Worm (Caenorhabditis elegans): ENCODE measurements around the gene F25B5.6.

Gene F25B5.6

ce11 chrIII:5919799-5920387, 28.6 kb downstream of the F25B5.6 start, which contains the start of the genes tdo-2 and C28H8.2 (continued):
- TF ChIP-seq ceh-8 (GFP tag; optimal IDR thresholded peaks at IDR 0.05), result no peak
- TF ChIP-seq Y116A8C.19 (tag; optimal IDR thresholded peaks at IDR 0.05; ENCODE audit: borderline replicate concordance), result no peak
- no peak for TF ChIP-seq unc-62 (GFP tag; optimal IDR thresholded peaks at IDR 0.05)
- no peak for TF ChIP-seq efl-3 (GFP tag; optimal IDR thresholded peaks at IDR 0.05)
- no peak for TF ChIP-seq tlp-1 (tag; optimal IDR thresholded peaks at IDR 0.05)
- no peak for TF ChIP-seq egl-13 (tag; optimal IDR thresholded peaks at IDR 0.05)
- TF ChIP-seq dpl-1 (GFP tag; optimal IDR thresholded peaks at IDR 0.05), result peak; percentile 8 to 42 (median 27)
- no peak for TF ChIP-seq aha-1 (tag; optimal IDR thresholded peaks at IDR 0.05)
- TF ChIP-seq nhr-77 (tag; optimal IDR thresholded peaks at IDR 0.05), result no peak
- no peak for TF ChIP-seq zag-1 (tag; optimal IDR thresholded peaks at IDR 0.05)
- TF ChIP-seq swsn-7 (tag; optimal IDR thresholded peaks at IDR 0.05), result peak; percentile 17
- no peak for TF ChIP-seq lin-39 (tag; optimal IDR thresholded peaks at IDR 0.05)
- peak; percentile 91 for TF ChIP-seq nhr-20 (tag; optimal IDR thresholded peaks at IDR 0.05)
- no peak for TF ChIP-seq nhr-12 (tag; optimal IDR thresholded peaks at IDR 0.05)
- TF ChIP-seq nhr-90 (tag; optimal IDR thresholded peaks at IDR 0.05; ENCODE audit: poor library complexity), result peak; percentile 77
- no peak for TF ChIP-seq C34B4.2 (tag; optimal IDR thresholded peaks at IDR 0.05)
- TF ChIP-seq elt-2 (tag; optimal IDR thresholded peaks at IDR 0.05), result no peak
- TF ChIP-seq skn-1 (tag; optimal IDR thresholded peaks at IDR 0.05), result peak; percentile 4
- peak; percentile 7 for TF ChIP-seq lin-13 (GFP tag; optimal IDR thresholded peaks at IDR 0.05)
- peak; percentile 96 for TF ChIP-seq nhr-85 (tag)
- no peak for TF ChIP-seq fos-1 (tag; optimal IDR thresholded peaks at IDR 0.05)
- TF ChIP-seq alr-1 (tag; optimal IDR thresholded peaks at IDR 0.05; ENCODE audit: borderline replicate concordance), result no peak
- TF ChIP-seq nhr-47 (tag; optimal IDR thresholded peaks at IDR 0.05), result peak; percentile 54
- no peak for TF ChIP-seq nhr-76 (tag; optimal IDR thresholded peaks at IDR 0.05)
- TF ChIP-seq dsc-1 (tag; optimal IDR thresholded peaks at IDR 0.05), result no peak
- TF ChIP-seq nhr-237 (tag; optimal IDR thresholded peaks at IDR 0.05), result no peak
- TF ChIP-seq elt-3 (tag; optimal IDR thresholded peaks at IDR 0.05), result peak in 5 of 6 experiments; percentile 83 to 96 (median 93)
- TF ChIP-seq lir-3 (tag; optimal IDR thresholded peaks at IDR 0.05; ENCODE audit: poor library complexity), result peak; percentile 22
- TF ChIP-seq lin-35 (GFP tag; optimal IDR thresholded peaks at IDR 0.05), result peak in 1 of 2 experiments; percentile 77
- TF ChIP-seq pag-3 (tag; optimal IDR thresholded peaks at IDR 0.05; ENCODE audit: borderline replicate concordance, insufficient read depth), result no peak
- TF ChIP-seq sup-37 (GFP tag; optimal IDR thresholded peaks at IDR 0.05), result no peak
- TF ChIP-seq unc-30 (tag; optimal IDR thresholded peaks at IDR 0.05), result no peak
- TF ChIP-seq C04F5.9 (tag; optimal IDR thresholded peaks at IDR 0.05), result no peak
- peak in 1 of 2 experiments; percentile 92 for TF ChIP-seq mdl-1 (tag; optimal IDR thresholded peaks at IDR 0.05)
- TF ChIP-seq snpc-4 (tag; optimal IDR thresholded peaks at IDR 0.05), result no peak
- TF ChIP-seq nhr-71 (tag; optimal IDR thresholded peaks at IDR 0.05), result peak; percentile 89
- no peak for TF ChIP-seq sox-4 (tag; optimal IDR thresholded peaks at IDR 0.05)
- no peak for TF ChIP-seq jun-1 (tag; optimal IDR thresholded peaks at IDR 0.05)
- peak; percentile 48 for TF ChIP-seq mep-1 (tag; optimal IDR thresholded peaks at IDR 0.05)
- TF ChIP-seq sptf-1 (tag; optimal IDR thresholded peaks at IDR 0.05), result no peak
- no peak for TF ChIP-seq hlh-17 (GFP tag; optimal IDR thresholded peaks at IDR 0.05; ENCODE audit: borderline replicate concordance)
- no peak for TF ChIP-seq mab-9 (GFP tag; IDR thresholded peaks at IDR 0.05)
- no peak for TF ChIP-seq pqm-1 (tag; optimal IDR thresholded peaks at IDR 0.05)
- TF ChIP-seq isw-1 (GFP tag; IDR thresholded peaks at IDR 0.05), result no peak
- peak; percentile 86 for TF ChIP-seq lin-14 (GFP tag; optimal IDR thresholded peaks at IDR 0.05)
- TF ChIP-seq nhr-28 (tag; optimal IDR thresholded peaks at IDR 0.05), result no peak
- TF ChIP-seq ets-5 (GFP tag; IDR thresholded peaks at IDR 0.05), result no peak
- TF ChIP-seq C16A3.4 (tag; optimal IDR thresholded peaks at IDR 0.05), result peak; percentile 4
- peak; percentile 94 for TF ChIP-seq blmp-1 (tag; optimal IDR thresholded peaks at IDR 0.05)
- no peak for TF ChIP-seq unc-98 (GFP tag; IDR thresholded peaks at IDR 0.05)
- no peak for TF ChIP-seq ztf-11 (tag; optimal IDR thresholded peaks at IDR 0.05)
